Worm (Caenorhabditis elegans): Measurements from ENCODE around the gene T08A11.1.

- TF ChIP-seq tbx-2 (tag; optimal IDR thresholded peaks at IDR 0.05) (no peak), ama-1 (optimal IDR thresholded peaks at IDR 0.05) (no peak), mdl-1 (tag; optimal IDR thresholded peaks at IDR 0.05) (no peak), nfya-1 (tag; optimal IDR thresholded peaks at IDR 0.05; ENCODE audit: insufficient read depth) (no peak), elt-2 (tag; optimal IDR thresholded peaks at IDR 0.05) (no peak), nhr-11 (tag; optimal IDR thresholded peaks at IDR 0.05) (no peak), pqm-1 (tag; optimal IDR thresholded peaks at IDR 0.05) (no peak), ceh-9 (tag; optimal IDR thresholded peaks at IDR 0.05) (no peak)
Measured at ce11 chrIII:4272864-4273263, 9.9 kb upstream of the T08A11.1 start.

All from whole organism, L3 larva.